Worm (Caenorhabditis elegans): Measurements from ENCODE around the gene F35A5.1.
A peak's percentile ranks its signal among the peaks of the same experiment; 100 is the strongest.

The F35A5.1 gene

DNA sequence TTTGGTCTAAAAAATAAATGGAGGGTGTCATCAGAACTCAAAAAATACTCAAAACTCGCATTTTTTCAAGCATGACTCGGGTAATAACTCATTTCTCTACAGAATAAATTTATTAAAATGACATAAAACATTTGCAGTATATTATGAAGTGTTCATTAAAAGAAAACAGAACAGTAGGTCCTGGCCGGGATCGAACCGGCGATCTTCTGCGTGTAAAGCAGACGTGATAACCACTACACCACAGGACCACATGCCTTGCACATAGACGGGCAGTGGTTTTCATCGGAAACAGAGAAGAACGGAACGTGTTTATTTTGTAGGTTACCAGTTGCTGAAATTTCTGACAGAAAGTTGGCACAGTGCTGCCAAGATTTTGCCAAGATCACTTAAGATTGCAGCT, 13.9 kb upstream of the F35A5.1 start (continued):
- no peak for TF ChIP-seq F37B4.10 (GFP tag; IDR thresholded peaks at IDR 0.05)
- TF ChIP-seq lag-1 (GFP tag; IDR thresholded peaks at IDR 0.05), result no peak
- TF ChIP-seq zim-3 (tag; optimal IDR thresholded peaks at IDR 0.05), result no peak
- TF ChIP-seq hlh-26 (GFP tag; conservative IDR thresholded peaks at IDR 0.05), result no peak
- no peak for TF ChIP-seq sea-2 (GFP tag; IDR thresholded peaks at IDR 0.05)
- peak; percentile 82 for TF ChIP-seq dox-1 (GFP tag; IDR thresholded peaks at IDR 0.05)
- TF ChIP-seq hmg-20 (GFP tag; IDR thresholded peaks at IDR 0.05), result no peak
- TF ChIP-seq F39B2.1 (GFP tag; IDR thresholded peaks at IDR 0.05), result 0 out of 2 replicates have a peak, but pooled peaks have one; percentile 31
- TF ChIP-seq pbrm-1 (GFP tag; IDR thresholded peaks at IDR 0.05), result peak; percentile 83
- no peak for TF ChIP-seq nhr-27 (tag; optimal IDR thresholded peaks at IDR 0.05)
- peak; percentile 4 for TF ChIP-seq F49E8.2 (tag; optimal IDR thresholded peaks at IDR 0.05; ENCODE audit: insufficient read depth)
- TF ChIP-seq snpc-3.4 (tag; optimal IDR thresholded peaks at IDR 0.05), result peak; percentile 69
- TF ChIP-seq bed-2 (GFP tag; IDR thresholded peaks at IDR 0.05), result no peak
- peak; percentile 20 for TF ChIP-seq ztf-26 (tag; optimal IDR thresholded peaks at IDR 0.05)
- TF ChIP-seq ceh-100 (GFP tag; IDR thresholded peaks at IDR 0.05), result no peak
- TF ChIP-seq ztf-25 (GFP tag; IDR thresholded peaks at IDR 0.05), result peak; percentile 84; the same call in 1 of the 2 replicates
- TF ChIP-seq snpc-4 (GFP tag; optimal IDR thresholded peaks at IDR 0.05), result peak; percentile 73
- peak in 3 of 4 experiments; percentile 59 to 80 (median 70) for TF ChIP-seq snpc-4 (tag; optimal IDR thresholded peaks at IDR 0.05)
- no peak for TF ChIP-seq fkh-3 (tag; optimal IDR thresholded peaks at IDR 0.05)
- TF ChIP-seq T07F8.4 (tag; optimal IDR thresholded peaks at IDR 0.05), result peak; percentile 72
- TF ChIP-seq him-1 (tag; optimal IDR thresholded peaks at IDR 0.05), result peak; percentile 91
- TF ChIP-seq ceh-58 (GFP tag; IDR thresholded peaks at IDR 0.05), result no peak
- no peak for TF ChIP-seq tlf-1 (GFP tag; optimal IDR thresholded peaks at IDR 0.05)
- peak; percentile 76 for TF ChIP-seq ekl-4 (GFP tag; IDR thresholded peaks at IDR 0.05)
- TF ChIP-seq xnd-1 (tag; optimal IDR thresholded peaks at IDR 0.05), result no peak
- no peak for TF ChIP-seq zfh-2 (GFP tag; conservative IDR thresholded peaks at IDR 0.05)
- no peak for TF ChIP-seq madf-8 (GFP tag; conservative IDR thresholded peaks at IDR 0.05)
- TF ChIP-seq T26A5.8 (tag; optimal IDR thresholded peaks at IDR 0.05), result peak; percentile 51
- peak; percentile 61; the same call in 1 of the 2 replicates for TF ChIP-seq madf-6 (GFP tag; IDR thresholded peaks at IDR 0.05)
- peak; percentile 41 for TF ChIP-seq Y53F4B.3 (GFP tag; IDR thresholded peaks at IDR 0.05)
- no peak for TF ChIP-seq mel-28 (tag; optimal IDR thresholded peaks at IDR 0.05; ENCODE audit: borderline replicate concordance)
- TF ChIP-seq mes-4 (tag; optimal IDR thresholded peaks at IDR 0.05), result peak; percentile 62
- peak; percentile 86 for TF ChIP-seq nhr-90 (tag; optimal IDR thresholded peaks at IDR 0.05)
- peak; percentile 59 for TF ChIP-seq F10E7.11 (tag; optimal IDR thresholded peaks at IDR 0.05)
- TF ChIP-seq ets-4 (GFP tag; optimal IDR thresholded peaks at IDR 0.05), result no peak
- TF ChIP-seq hrde-1 (tag; optimal IDR thresholded peaks at IDR 0.05; ENCODE audit: borderline replicate concordance), result no peak
- TF ChIP-seq Y56A3A.18 (GFP tag; IDR thresholded peaks at IDR 0.05), result peak; percentile 85
- TF ChIP-seq sptf-2 (GFP tag; optimal IDR thresholded peaks at IDR 0.05), result no peak
- TF ChIP-seq Y79H2A.3 (GFP tag; conservative IDR thresholded peaks at IDR 0.05), result peak; percentile 49; the same call in 1 of the 2 replicates
- TF ChIP-seq Y67H2A.10 (GFP tag; conservative IDR thresholded peaks at IDR 0.05), result no peak
- TF ChIP-seq rec-8 (tag; optimal IDR thresholded peaks at IDR 0.05), result peak; percentile 58 to 89
- TF ChIP-seq nfyb-1 (GFP tag; IDR thresholded peaks at IDR 0.05), result peak; percentile 16; the same call in 1 of the 2 replicates
- TF ChIP-seq B0336.3 (GFP tag; IDR thresholded peaks at IDR 0.05), result peak; percentile 49; the same call in 1 of the 2 replicates
- TF ChIP-seq ztf-18 (tag; optimal IDR thresholded peaks at IDR 0.05), result peak; percentile 79
- peak; percentile 89 for TF ChIP-seq tbp1 (GFP tag; optimal IDR thresholded peaks at IDR 0.05)
- TF ChIP-seq somi-1 (GFP tag; optimal IDR thresholded peaks at IDR 0.05), result no peak
- no peak for TF ChIP-seq attf-3 (GFP tag; conservative IDR thresholded peaks at IDR 0.05)
- TF ChIP-seq F33H1.4 (GFP tag; IDR thresholded peaks at IDR 0.05), result no peak
- TF ChIP-seq atf-7 (tag; optimal IDR thresholded peaks at IDR 0.05), result peak; percentile 26
